Fruit fly (Drosophila melanogaster) whole organism, embryonic: ENCODE measurements around the gene CG4709.

Experiments used
- Aef1 ChIP-seq: fragments of 200-800 bp; sonication (Bioruptor generic); IDR thresholded peaks from 3 replicates; pipeline ENCODE4 v1.3.6; 2022; ENCODE audit warnings: missing biosample characterization, missing genetic modification characterization
- B-H2 ChIP-seq: fragments of 200-800 bp; sonication (Bioruptor generic); optimal IDR thresholded peaks from 2 replicates; lab custom pipeline; 2018; ENCODE audit warnings: missing biosample characterization, mild to moderate bottlenecking, missing genetic modification characterization
- Bgb ChIP-seq: fragments of 200-800 bp; sonication (Bioruptor generic); IDR thresholded peaks from 2 replicates; pipeline ENCODE4 v1.3.6; 2022; ENCODE audit warnings: missing biosample characterization, missing genetic modification characterization; ENCODE audit not compliant: partially characterized antibody
- Bteb2 ChIP-seq: fragments of 200-800 bp; sonication (Bioruptor generic); optimal IDR thresholded peaks from 2 replicates; lab custom pipeline; 2016; ENCODE audit warnings: missing biosample characterization, missing genetic modification characterization
- CG10321 ChIP-seq: fragments of 200-800 bp; sonication (Bioruptor generic); IDR thresholded peaks from 2 replicates; pipeline ENCODE4 v1.3.6; 2022; ENCODE audit warnings: missing biosample characterization, missing genetic modification characterization
- CG11398 ChIP-seq: fragments of 200-800 bp; sonication (Bioruptor generic); optimal IDR thresholded peaks from 2 replicates; lab custom pipeline; 2016; ENCODE audit warnings: missing biosample characterization, missing genetic modification characterization
- CG11504 ChIP-seq: fragments of 200-800 bp; sonication (Bioruptor generic); optimal IDR thresholded peaks from 3 replicates; lab custom pipeline; 2019; ENCODE audit warnings: missing biosample characterization, mild to moderate bottlenecking, missing genetic modification characterization, moderate library complexity
- CG12219 ChIP-seq: fragments of 200-800 bp; sonication (Bioruptor generic); optimal IDR thresholded peaks from 3 replicates; lab custom pipeline; 2018; ENCODE audit warnings: missing biosample characterization, mild to moderate bottlenecking, missing genetic modification characterization
- CG15011 ChIP-seq: fragments of 200-800 bp; sonication (Bioruptor generic); optimal IDR thresholded peaks from 3 replicates; lab custom pipeline; 2018; ENCODE audit warnings: missing biosample characterization, mild to moderate bottlenecking, missing genetic modification characterization
- CG15269 ChIP-seq: fragments of 200-800 bp; sonication (Bioruptor generic); optimal IDR thresholded peaks from 2 replicates; lab custom pipeline; 2018; ENCODE audit warnings: missing biosample characterization, mild to moderate bottlenecking, missing genetic modification characterization, moderate library complexity
- CG1602 ChIP-seq: fragments of 200-800 bp; sonication (Bioruptor generic); optimal IDR thresholded peaks from 3 replicates; lab custom pipeline; 2016; ENCODE audit warnings: missing biosample characterization, missing genetic modification characterization
- CG16863 ChIP-seq: fragments of 200-800 bp; sonication (Bioruptor generic); optimal IDR thresholded peaks from 3 replicates; lab custom pipeline; 2016; ENCODE audit warnings: missing biosample characterization, missing genetic modification characterization
- CG18476 ChIP-seq: fragments of 200-800 bp; sonication (Bioruptor generic); optimal IDR thresholded peaks from 2 replicates; lab custom pipeline; 2016; ENCODE audit warnings: missing biosample characterization, mild to moderate bottlenecking, missing genetic modification characterization
- CG18764 ChIP-seq: fragments of 200-800 bp; sonication (Bioruptor generic); optimal IDR thresholded peaks from 3 replicates; lab custom pipeline; 2016; ENCODE audit warnings: missing biosample characterization, missing genetic modification characterization
- CG30403 ChIP-seq: fragments of 200-800 bp; sonication (Bioruptor generic); optimal IDR thresholded peaks from 3 replicates; lab custom pipeline; 2016; ENCODE audit warnings: missing biosample characterization, missing genetic modification characterization
- CG3163 ChIP-seq: fragments of 200-800 bp; sonication (Bioruptor generic); optimal IDR thresholded peaks from 3 replicates; lab custom pipeline; 2016; ENCODE audit warnings: missing biosample characterization, missing genetic modification characterization
- CG34422 ChIP-seq: fragments of 200-800 bp; sonication (Bioruptor generic); IDR thresholded peaks from 3 replicates; pipeline ENCODE4 v1.3.6; 2022; ENCODE audit warnings: missing biosample characterization, missing genetic modification characterization
- CG3995 ChIP-seq: fragments of 200-800 bp; sonication (Bioruptor generic); optimal IDR thresholded peaks from 3 replicates; lab custom pipeline; 2016; ENCODE audit warnings: missing biosample characterization, missing genetic modification characterization
- CG42726 ChIP-seq: fragments of 200-800 bp; sonication (Bioruptor generic); IDR thresholded peaks from 2 replicates; pipeline ENCODE4 v1.3.6; 2022; ENCODE audit warnings: missing biosample characterization, missing genetic modification characterization; ENCODE audit not compliant: partially characterized antibody
- CG4328 ChIP-seq: fragments of 200-800 bp; sonication (Bioruptor generic); optimal IDR thresholded peaks from 3 replicates; lab custom pipeline; 2017; ENCODE audit warnings: missing biosample characterization, missing genetic modification reagents, missing genetic modification characterization
- CG4730 ChIP-seq: fragments of 200-800 bp; sonication (Bioruptor generic); IDR thresholded peaks from 2 replicates; pipeline ENCODE4 v1.3.6; 2022; ENCODE audit warnings: missing biosample characterization, missing genetic modification characterization
- CG6683 ChIP-seq: fragments of 200-800 bp; sonication (Bioruptor generic); optimal IDR thresholded peaks from 2 replicates; lab custom pipeline; 2017; ENCODE audit warnings: missing biosample characterization, mild to moderate bottlenecking, missing genetic modification characterization, missing genetic modification reagents
- CG6689 ChIP-seq: fragments of 200-800 bp; sonication (Bioruptor generic); IDR thresholded peaks from 2 replicates; pipeline ENCODE4 v1.3.6; 2022; ENCODE audit warnings: missing biosample characterization, missing genetic modification characterization
- CG6765 ChIP-seq: fragments of 200-800 bp; sonication (Bioruptor generic); optimal IDR thresholded peaks from 3 replicates; lab custom pipeline; 2017; ENCODE audit warnings: missing biosample characterization, mild to moderate bottlenecking, missing genetic modification characterization
- CG7556 ChIP-seq: fragments of 200-800 bp; sonication (Bioruptor generic); optimal IDR thresholded peaks from 2 replicates; lab custom pipeline; 2017; ENCODE audit warnings: missing biosample characterization, mild to moderate bottlenecking, missing genetic modification characterization
- CG7963 ChIP-seq: fragments of 200-800 bp; sonication (Bioruptor generic); IDR thresholded peaks from 3 replicates; pipeline ENCODE4 v1.3.6; 2022; ENCODE audit warnings: missing biosample characterization, missing genetic modification characterization; ENCODE audit not compliant: partially characterized antibody
- CG8944 ChIP-seq: fragments of 200-800 bp; sonication (Bioruptor generic); optimal IDR thresholded peaks from 3 replicates; lab custom pipeline; 2016; ENCODE audit warnings: missing biosample characterization, missing genetic modification characterization
- D19A ChIP-seq: fragments of 200-800 bp; optimal IDR thresholded peaks from 3 replicates; lab custom pipeline; 2019; ENCODE audit warnings: missing biosample characterization, mild to moderate bottlenecking, missing genetic modification characterization, moderate library complexity
- Fer3 ChIP-seq: fragments of 200-800 bp; sonication (Bioruptor generic); optimal IDR thresholded peaks from 2 replicates; lab custom pipeline; 2018; ENCODE audit warnings: missing biosample characterization, mild to moderate bottlenecking, missing genetic modification characterization, moderate library complexity
- Hmx ChIP-seq: fragments of 200-800 bp; sonication (Bioruptor generic); optimal IDR thresholded peaks from 2 replicates; lab custom pipeline; 2016; ENCODE audit warnings: missing biosample characterization, missing genetic modification characterization
- Oli ChIP-seq: fragments of 200-800 bp; sonication (Bioruptor generic); optimal IDR thresholded peaks from 2 replicates; lab custom pipeline; 2018; ENCODE audit warnings: missing biosample characterization, mild to moderate bottlenecking, missing genetic modification characterization, moderate library complexity
- Sox102F ChIP-seq: fragments of 200-800 bp; sonication (Bioruptor generic); optimal IDR thresholded peaks from 2 replicates; lab custom pipeline; 2018; ENCODE audit warnings: missing biosample characterization, mild to moderate bottlenecking, missing genetic modification characterization, moderate library complexity
- btn ChIP-seq: fragments of 200-800 bp; sonication (Bioruptor generic); optimal IDR thresholded peaks from 2 replicates; lab custom pipeline; 2016; ENCODE audit warnings: missing biosample characterization, missing genetic modification characterization
- chn ChIP-seq: fragments of 200-800 bp; sonication (Bioruptor generic); optimal IDR thresholded peaks from 2 replicates; lab custom pipeline; 2016; ENCODE audit warnings: missing biosample characterization, missing genetic modification characterization
- dpn ChIP-seq, 2 experiments: fragments of 200-800 bp; sonication (Bioruptor generic); optimal IDR thresholded peaks; 3 replicates each; lab custom pipeline; 2016; ENCODE audit warnings: missing biosample characterization in 2 of 2, missing genetic modification characterization in 2 of 2
- en ChIP-seq: fragments of 200-800 bp; sonication (Bioruptor generic); optimal IDR thresholded peaks from 2 replicates; lab custom pipeline; 2016; ENCODE audit warnings: missing biosample characterization, missing genetic modification characterization
- exex ChIP-seq: fragments of 200-800 bp; sonication (Bioruptor generic); optimal IDR thresholded peaks from 4 replicates; lab custom pipeline; 2018; ENCODE audit warnings: missing biosample characterization, mild to moderate bottlenecking, missing genetic modification characterization, moderate library complexity
- gsb ChIP-seq: fragments of 200-800 bp; sonication (Bioruptor generic); IDR thresholded peaks from 2 replicates; pipeline ENCODE4 v1.3.6; 2022; ENCODE audit warnings: missing biosample characterization, missing genetic modification characterization
- ham ChIP-seq: fragments of 200-800 bp; sonication (Bioruptor generic); IDR thresholded peaks from 2 replicates; pipeline ENCODE4 v1.3.6; 2022; ENCODE audit warnings: missing biosample characterization, missing genetic modification characterization
- hkb ChIP-seq, 2 experiments: fragments of 200-800 bp in 1 of 2; fragments of >200 bp in 1 of 2; sonication (Bioruptor generic) in 1 of 2; IDR thresholded peaks in 1 of 2; optimal IDR thresholded peaks in 1 of 2; 2 replicates each; pipeline versions ENCODE4 v1.3.6 to Lab custom; 2017 to 2022; ENCODE audit warnings: missing biosample characterization in 1 of 2, missing genetic modification characterization in 1 of 2
- jing ChIP-seq: fragments of 200-800 bp; sonication (Bioruptor generic); optimal IDR thresholded peaks from 2 replicates; lab custom pipeline; 2018; ENCODE audit warnings: missing biosample characterization, mild to moderate bottlenecking, missing genetic modification characterization
- luna ChIP-seq: fragments of 200-800 bp; sonication (Bioruptor generic); optimal IDR thresholded peaks from 2 replicates; lab custom pipeline; 2016; ENCODE audit warnings: missing biosample characterization, missing genetic modification characterization
- mirr ChIP-seq: fragments of 200-800 bp; sonication (Bioruptor generic); optimal IDR thresholded peaks from 3 replicates; lab custom pipeline; 2018; ENCODE audit warnings: missing biosample characterization, mild to moderate bottlenecking, missing genetic modification characterization
- nmo ChIP-seq: fragments of 200-800 bp; sonication (Bioruptor generic); optimal IDR thresholded peaks from 2 replicates; lab custom pipeline; 2018; ENCODE audit warnings: missing biosample characterization, mild to moderate bottlenecking, missing genetic modification characterization, moderate library complexity
- sens ChIP-seq: fragments of 200-800 bp; sonication (Bioruptor generic); peaks from one replicate; lab custom pipeline; 2016; ENCODE audit warnings: missing biosample characterization, missing genetic modification characterization
- sr ChIP-seq: fragments of 200-800 bp; sonication (Bioruptor generic); IDR thresholded peaks from 3 replicates; pipeline ENCODE4 v1.3.6; 2022; ENCODE audit warnings: missing biosample characterization, missing genetic modification characterization
- stc ChIP-seq: fragments of 200-800 bp; sonication (Bioruptor generic); IDR thresholded peaks from 2 replicates; pipeline ENCODE4 v1.3.6; 2022; ENCODE audit warnings: missing biosample characterization, missing genetic modification characterization
- tgo ChIP-seq: fragments of 200-800 bp; sonication (Bioruptor generic); IDR thresholded peaks from 3 replicates; pipeline ENCODE4 v1.3.6; 2022; ENCODE audit warnings: missing biosample characterization, missing genetic modification characterization
- zen ChIP-seq: fragments of 200-800 bp; sonication (Bioruptor generic); optimal IDR thresholded peaks from 3 replicates; lab custom pipeline; 2018; ENCODE audit warnings: missing biosample characterization, mild to moderate bottlenecking, missing genetic modification characterization, moderate library complexity

CG4709 gene

dm6 chr2L:9984078-9984772 is 30.1 kb downstream of the CG4709 start, which contains the start of gene bib (continued):
- TF ChIP-seq Bgb (GFP tag; lab: Robert Waterston, UW): no peak
- peak; percentile 87 for TF ChIP-seq zen (tag; lab: Kevin White, UChicago)
- TF ChIP-seq B-H2 (GFP tag; lab: Kevin White, UChicago): no peak
- peak; percentile 18 for TF ChIP-seq jing (GFP tag; lab: Kevin White, UChicago)
- peak; percentile 40; the same call in 1 of the 2 replicates for TF ChIP-seq CG4730 (GFP tag; lab: Robert Waterston, UW)
- peak; percentile 32; the same call in 1 of the 2 replicates for TF ChIP-seq CG42726 (GFP tag; lab: Robert Waterston, UW)
- TF ChIP-seq Aef1 (GFP tag; lab: Robert Waterston, UW): peak; percentile 44
- no peak for TF ChIP-seq luna
- peak; percentile 80 for TF ChIP-seq CG6689 (GFP tag; lab: Robert Waterston, UW)
- TF ChIP-seq D19A (tag; lab: Kevin White, UChicago): peak; percentile 87
- TF ChIP-seq Bteb2: no peak
- TF ChIP-seq CG15011: peak; percentile 78
- peak; percentile 37; the same call in 1 of the 3 replicates for TF ChIP-seq CG34422 (GFP tag; lab: Robert Waterston, UW)
- no peak for TF ChIP-seq hkb (optimal IDR thresholded peaks at IDR 0.05; lab: Kevin White, UChicago)
- peak; percentile 65 for TF ChIP-seq hkb (GFP tag; IDR thresholded peaks at IDR 0.05; lab: Robert Waterston, UW)
- TF ChIP-seq CG11504 (tag; lab: Kevin White, UChicago): peak; percentile 89
- peak; percentile 93 for TF ChIP-seq nmo (GFP tag; lab: Kevin White, UChicago)
- peak; percentile 1 to 82 for TF ChIP-seq dpn (GFP tag; optimal IDR thresholded peaks at IDR 0.05; lab: Kevin White, UChicago)
- peak; percentile 87 for TF ChIP-seq CG30403
- TF ChIP-seq sr (GFP tag; lab: Robert Waterston, UW): peak; percentile 38; the same call in 1 of the 3 replicates
- TF ChIP-seq mirr: peak; percentile 9
- peak; percentile 58 for TF ChIP-seq tgo (GFP tag; lab: Robert Waterston, UW)
- TF ChIP-seq CG4328 (GFP tag; lab: Kevin White, UChicago): peak; percentile 78
- peak; percentile 95 for TF ChIP-seq CG7556 (GFP tag; lab: Kevin White, UChicago)
- peak; percentile 47 for TF ChIP-seq CG6765 (GFP tag; lab: Kevin White, UChicago)
- TF ChIP-seq CG12219 (GFP tag; lab: Kevin White, UChicago): peak; percentile 65
- no peak for TF ChIP-seq CG16863
- peak; percentile 61 for TF ChIP-seq chn (GFP tag; lab: Kevin White, UChicago)
- peak; percentile 84 for TF ChIP-seq Oli (tag; lab: Kevin White, UChicago)
- no peak for TF ChIP-seq gsb (GFP tag; lab: Robert Waterston, UW)
- peak; percentile 71 for TF ChIP-seq CG18764 (GFP tag; lab: Kevin White, UChicago)
- no peak for TF ChIP-seq CG8944 (GFP tag; lab: Kevin White, UChicago)
- no peak for TF ChIP-seq CG3163 (GFP tag; lab: Kevin White, UChicago)
- TF ChIP-seq CG10321: no peak
- TF ChIP-seq CG18476: peak; percentile 61
- TF ChIP-seq CG3995 (GFP tag; lab: Kevin White, UChicago): no peak
- TF ChIP-seq CG15269 (tag; lab: Kevin White, UChicago): peak; percentile 77
- TF ChIP-seq en: no peak
- TF ChIP-seq Hmx (GFP tag; lab: Kevin White, UChicago): no peak
- peak; percentile 31 for TF ChIP-seq exex
- TF ChIP-seq stc (GFP tag; lab: Robert Waterston, UW): peak; percentile 68
- peak; percentile 72 for TF ChIP-seq sens (GFP tag; lab: Kevin White, UChicago)
- no peak for TF ChIP-seq CG7963
- peak; percentile 65 for TF ChIP-seq CG6683 (GFP tag; lab: Kevin White, UChicago)
- TF ChIP-seq CG11398 (GFP tag; lab: Kevin White, UChicago): no peak
- no peak for TF ChIP-seq btn
- peak; percentile 84 for TF ChIP-seq Sox102F (GFP tag; lab: Kevin White, UChicago)
- TF ChIP-seq Fer3: peak; percentile 54
- TF ChIP-seq ham: no peak
- TF ChIP-seq CG1602 (GFP tag; lab: Kevin White, UChicago): peak; percentile 84
